Worm (Caenorhabditis elegans) whole organism, mixed stage, embryonic: ENCODE results near the gene C01G12.13.

ENCODE experiments used
- M03D4.4 ChIP-seq: sonication (generic microtip); optimal IDR thresholded peaks from 2 replicates; lab custom pipeline; 2017; ENCODE audit warnings: mild to moderate bottlenecking, missing genetic modification characterization, missing compliant biosample characterization
- bed-3 ChIP-seq: fragments of 200-800 bp; sonication (Bioruptor generic); optimal IDR thresholded peaks from 3 replicates; lab custom pipeline; 2018; ENCODE audit warnings: mild to moderate bottlenecking, missing genetic modification characterization, moderate library complexity, missing compliant biosample characterization
- blmp-1 ChIP-seq: fragments of 150-350 bp; optimal IDR thresholded peaks from 2 replicates; lab custom pipeline; 2014; ENCODE audit warnings: missing biosample characterization, missing genetic modification characterization
- ceh-39 ChIP-seq: fragments of 150-350 bp; optimal IDR thresholded peaks from 2 replicates; lab custom pipeline; 2014; ENCODE audit warnings: missing biosample characterization, missing genetic modification characterization
- ceh-83 ChIP-seq: fragments of 200-800 bp; sonication (Bioruptor generic); optimal IDR thresholded peaks from 2 replicates; lab custom pipeline; 2018; ENCODE audit warnings: mild to moderate bottlenecking, missing genetic modification characterization, missing compliant biosample characterization
- ces-1 ChIP-seq: fragments of 150-350 bp; optimal IDR thresholded peaks from 2 replicates; lab custom pipeline; 2014; ENCODE audit warnings: missing biosample characterization, missing genetic modification reagents, missing genetic modification characterization
- cnd-1 ChIP-seq: fragments of 200-800 bp; sonication (Bioruptor generic); optimal IDR thresholded peaks from 2 replicates; lab custom pipeline; 2018; ENCODE audit warnings: mild to moderate bottlenecking, missing genetic modification characterization, missing compliant biosample characterization
- drap-1 ChIP-seq: fragments of 200-800 bp; sonication (Bioruptor generic); optimal IDR thresholded peaks from 3 replicates; lab custom pipeline; 2018; ENCODE audit warnings: mild to moderate bottlenecking, missing genetic modification characterization, missing compliant biosample characterization
- elt-1 ChIP-seq: sonication (generic microtip); optimal IDR thresholded peaks from 2 replicates; lab custom pipeline; 2017; ENCODE audit warnings: missing genetic modification characterization, mild to moderate bottlenecking, missing compliant biosample characterization, antibody characterized with exemption, moderate library complexity, borderline replicate concordance; ENCODE audit not compliant: insufficient read depth
- flh-1 ChIP-seq: fragments of 200-800 bp; sonication (Bioruptor generic); optimal IDR thresholded peaks from 2 replicates; lab custom pipeline; 2018; ENCODE audit warnings: mild to moderate bottlenecking, missing genetic modification characterization, moderate library complexity, missing compliant biosample characterization
- ham-2 ChIP-seq: fragments of 200-800 bp; sonication (Bioruptor generic); optimal IDR thresholded peaks from 2 replicates; lab custom pipeline; 2018; ENCODE audit warnings: mild to moderate bottlenecking, missing genetic modification characterization, missing compliant biosample characterization
- lin-13 ChIP-seq: fragments of 150-350 bp; optimal IDR thresholded peaks from 2 replicates; lab custom pipeline; 2014; ENCODE audit warnings: missing biosample characterization, missing genetic modification characterization
- lin-32 ChIP-seq: fragments of 200-800 bp; sonication (Bioruptor generic); optimal IDR thresholded peaks from 2 replicates; lab custom pipeline; 2018; ENCODE audit warnings: mild to moderate bottlenecking, missing genetic modification characterization, missing compliant biosample characterization
- lsy-2 ChIP-seq: fragments of 150-350 bp; optimal IDR thresholded peaks from 2 replicates; lab custom pipeline; 2014; ENCODE audit warnings: missing biosample characterization, missing genetic modification characterization
- mab-5 ChIP-seq: fragments of 150-350 bp; optimal IDR thresholded peaks from 2 replicates; lab custom pipeline; 2014; ENCODE audit warnings: missing biosample characterization, missing genetic modification characterization
- mep-1 ChIP-seq: fragments of 150-350 bp; optimal IDR thresholded peaks from 2 replicates; lab custom pipeline; 2017; ENCODE audit warnings: missing biosample characterization, missing genetic modification reagents, missing genetic modification characterization, inconsistent platforms
- mls-2 ChIP-seq: sonication (generic microtip); optimal IDR thresholded peaks from 2 replicates; lab custom pipeline; 2016; ENCODE audit warnings: mild to moderate bottlenecking, missing genetic modification characterization, moderate library complexity, missing compliant biosample characterization
- nhr-12 ChIP-seq: fragments of 150-350 bp; optimal IDR thresholded peaks from 2 replicates; lab custom pipeline; 2014; ENCODE audit warnings: missing biosample characterization, missing genetic modification characterization
- nhr-237 ChIP-seq: fragments of 150-350 bp; optimal IDR thresholded peaks from 2 replicates; lab custom pipeline; 2014; ENCODE audit warnings: missing biosample characterization, missing genetic modification characterization
- nhr-28 ChIP-seq: fragments of 150-350 bp; optimal IDR thresholded peaks from 2 replicates; lab custom pipeline; 2014; ENCODE audit warnings: missing biosample characterization, missing genetic modification characterization
- nhr-76 ChIP-seq: sonication (generic microtip); optimal IDR thresholded peaks from 2 replicates; lab custom pipeline; 2017; ENCODE audit warnings: missing biosample characterization, missing genetic modification characterization
- pha-4 ChIP-seq: fragments of 150-350 bp; optimal IDR thresholded peaks from 2 replicates; lab custom pipeline; 2018; ENCODE audit warnings: missing biosample characterization, missing genetic modification reagents, missing genetic modification characterization
- sem-2 ChIP-seq: fragments of 200-800 bp; sonication (Bioruptor generic); optimal IDR thresholded peaks from 2 replicates; lab custom pipeline; 2018; ENCODE audit warnings: mild to moderate bottlenecking, missing genetic modification characterization, missing compliant biosample characterization
- snpc-4 ChIP-seq: fragments of 150-350 bp; optimal IDR thresholded peaks from 2 replicates; lab custom pipeline; 2014; ENCODE audit warnings: missing biosample characterization, missing genetic modification characterization
- sptf-1 ChIP-seq: sonication (generic microtip); optimal IDR thresholded peaks from 2 replicates; lab custom pipeline; 2017; ENCODE audit warnings: mild to moderate bottlenecking, missing genetic modification characterization, moderate library complexity, missing compliant biosample characterization
- tbx-8 ChIP-seq: fragments of 200-800 bp; sonication (Bioruptor generic); optimal IDR thresholded peaks from 2 replicates; lab custom pipeline; 2018; ENCODE audit warnings: mild to moderate bottlenecking, missing genetic modification characterization, moderate library complexity, missing compliant biosample characterization
- unc-120 ChIP-seq: sonication (generic microtip); optimal IDR thresholded peaks from 2 replicates; lab custom pipeline; 2017; ENCODE audit warnings: missing genetic modification characterization, missing compliant biosample characterization; ENCODE audit not compliant: poor library complexity, severe bottlenecking
- unc-39 ChIP-seq: fragments of 150-350 bp; optimal IDR thresholded peaks from 2 replicates; lab custom pipeline; 2014; ENCODE audit warnings: missing biosample characterization, missing genetic modification characterization
- zip-8 ChIP-seq: fragments of 150-350 bp; optimal IDR thresholded peaks from 2 replicates; lab custom pipeline; 2014; ENCODE audit warnings: missing biosample characterization, missing genetic modification characterization
- ztf-11 ChIP-seq: fragments of 150-350 bp; optimal IDR thresholded peaks from 2 replicates; lab custom pipeline; 2014; ENCODE audit warnings: missing biosample characterization, missing genetic modification characterization

Gene C01G12.13

ce11 chrII:14588162-14588561, 11.6 kb downstream of the C01G12.13 start, which contains the start of gene nspb-10:
nspb-10 (minus strand) TSS chrII:14588262.
- TF ChIP-seq sptf-1 (tag; lab: Kevin White, UChicago) (no peak), lin-13 (tag; lab: Kevin White, UChicago) (no peak), nhr-28 (tag; lab: Kevin White, UChicago) (no peak), ces-1 (GFP tag; lab: Kevin White, UChicago) (no peak), zip-8 (tag; lab: Kevin White, UChicago) (no peak), unc-39 (tag; lab: Kevin White, UChicago) (no peak), mls-2 (tag; lab: Kevin White, UChicago) (no peak), ceh-83 (GFP tag; lab: Kevin White, UChicago) (no peak), lin-32 (no peak), pha-4 (no peak), nhr-12 (tag; lab: Kevin White, UChicago) (no peak), ztf-11 (no peak), ham-2 (GFP tag; lab: Kevin White, UChicago) (no peak), elt-1 (tag; lab: Kevin White, UChicago) (no peak), mab-5 (no peak), snpc-4 (tag; lab: Kevin White, UChicago) (no peak)

ce11 chrII:14591699-14592098, 15.2 kb downstream of the C01G12.13 start, which contains the start of gene C01G12.7:
C01G12.7 (minus strand) TSS chrII:14591893.
- no peak for TF ChIP-seq flh-1 (GFP tag; lab: Kevin White, UChicago)
- TF ChIP-seq tbx-8 (GFP tag; lab: Kevin White, UChicago) = no peak
- no peak for TF ChIP-seq zip-8 (tag; lab: Kevin White, UChicago)
- no peak for TF ChIP-seq ceh-39 (tag; lab: Kevin White, UChicago)
- TF ChIP-seq cnd-1 = no peak
- no peak for TF ChIP-seq lsy-2 (tag; lab: Kevin White, UChicago)
- no peak for TF ChIP-seq snpc-4 (tag; lab: Kevin White, UChicago)
- TF ChIP-seq nhr-12 (tag; lab: Kevin White, UChicago) = no peak
- TF ChIP-seq blmp-1 (tag; lab: Kevin White, UChicago) = no peak
- TF ChIP-seq nhr-76 = no peak
- no peak for TF ChIP-seq ceh-83 (GFP tag; lab: Kevin White, UChicago)

- no peak for TF ChIP-seq mls-2 (tag; lab: Kevin White, UChicago)
- no peak for TF ChIP-seq unc-120 (tag; lab: Kevin White, UChicago)
- no peak for TF ChIP-seq lsy-2 (tag; lab: Kevin White, UChicago)
- TF ChIP-seq ces-1 (GFP tag; lab: Kevin White, UChicago) = no peak
- TF ChIP-seq drap-1 (GFP tag; lab: Kevin White, UChicago) = no peak
- TF ChIP-seq blmp-1 (tag; lab: Kevin White, UChicago) = no peak
- no peak for TF ChIP-seq nhr-12 (tag; lab: Kevin White, UChicago)
- no peak for TF ChIP-seq nhr-28 (tag; lab: Kevin White, UChicago)
- no peak for TF ChIP-seq mep-1 (tag; lab: Kevin White, UChicago)
- no peak for TF ChIP-seq M03D4.4 (tag; lab: Kevin White, UChicago)
- no peak for TF ChIP-seq zip-8 (tag; lab: Kevin White, UChicago)
- TF ChIP-seq sptf-1 (tag; lab: Kevin White, UChicago) = no peak
- TF ChIP-seq tbx-8 (GFP tag; lab: Kevin White, UChicago) = no peak
- TF ChIP-seq bed-3 (GFP tag; lab: Kevin White, UChicago) = no peak
- TF ChIP-seq snpc-4 (tag; lab: Kevin White, UChicago) = no peak
- no peak for TF ChIP-seq sem-2
- TF ChIP-seq unc-39 (tag; lab: Kevin White, UChicago) = no peak
- no peak for TF ChIP-seq ham-2 (GFP tag; lab: Kevin White, UChicago)
- no peak for TF ChIP-seq pha-4
- TF ChIP-seq nhr-237 (tag; lab: Kevin White, UChicago) = no peak
Observed at ce11 chrII:14592629-14593028, 16.1 kb downstream of the C01G12.13 start.

- TF ChIP-seq lin-13 (tag; lab: Kevin White, UChicago) (no peak), nhr-12 (tag; lab: Kevin White, UChicago) (no peak), ceh-83 (GFP tag; lab: Kevin White, UChicago) (no peak), unc-120 (tag; lab: Kevin White, UChicago) (no peak), ceh-39 (tag; lab: Kevin White, UChicago) (no peak), mep-1 (tag; lab: Kevin White, UChicago) (no peak), cnd-1 (no peak), flh-1 (GFP tag; lab: Kevin White, UChicago) (no peak), blmp-1 (tag; lab: Kevin White, UChicago) (no peak), snpc-4 (tag; lab: Kevin White, UChicago) (no peak), mls-2 (tag; lab: Kevin White, UChicago) (no peak), sem-2 (no peak), ces-1 (GFP tag; lab: Kevin White, UChicago) (no peak), zip-8 (tag; lab: Kevin White, UChicago) (no peak), elt-1 (tag; lab: Kevin White, UChicago) (no peak)
Observed at ce11 chrII:14593281-14593680, 16.8 kb downstream of the C01G12.13 start, which contains the start of gene catp-4. catp-4 (plus strand) TSS chrII:14593581.
